Fruit fly (Drosophila melanogaster): ENCODE results near the gene CG32462.

CG32462 gene

DNA sequence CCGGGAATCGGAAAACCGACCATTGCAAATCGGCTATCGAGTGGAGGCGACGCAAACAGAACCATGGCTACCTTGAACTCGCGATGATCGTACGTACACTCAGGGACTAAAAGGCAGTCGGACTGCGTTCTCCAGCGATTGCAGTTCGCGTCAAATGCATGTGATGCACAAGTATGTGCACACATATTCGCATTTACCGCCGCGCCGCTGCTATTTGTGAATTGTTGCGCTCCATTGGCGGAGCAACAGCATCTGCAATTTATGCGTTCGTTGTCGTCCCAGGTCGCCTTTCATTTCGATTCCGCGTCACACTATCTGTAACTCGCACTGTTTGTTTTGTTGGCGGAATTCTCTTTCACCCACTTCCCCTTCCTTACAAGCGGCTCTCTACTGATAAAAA lies 33.1 kb downstream of the CG32462 start (continued):
- TF ChIP-seq Lpt (GFP tag; optimal IDR thresholded peaks at IDR 0.05) (no peak), vri (GFP tag; optimal IDR thresholded peaks at IDR 0.05) (no peak), fd59A (GFP tag; optimal IDR thresholded peaks at IDR 0.05) (no peak), Ets21C (GFP tag; optimal IDR thresholded peaks at IDR 0.05) (no peak), CG32006 (GFP tag; optimal IDR thresholded peaks at IDR 0.05) (no peak), CG11762 (GFP tag; optimal IDR thresholded peaks at IDR 0.05; ENCODE audit: insufficient read depth) (no peak), CG8632 (GFP tag; optimal IDR thresholded peaks at IDR 0.05) (no peak), Sox15 (GFP tag; optimal IDR thresholded peaks at IDR 0.05) (no peak), Hr39 (GFP tag; optimal IDR thresholded peaks at IDR 0.05) (no peak), ss (GFP tag; optimal IDR thresholded peaks at IDR 0.05) (peak; percentile 18 to 23), CG10631 (GFP tag; optimal IDR thresholded peaks at IDR 0.05) (no peak), CG34406 (GFP tag; optimal IDR thresholded peaks at IDR 0.05) (no peak), CG7368 (GFP tag; optimal IDR thresholded peaks at IDR 0.05) (no peak), Met (GFP tag; optimal IDR thresholded peaks at IDR 0.05) (no peak), pdm3 (GFP tag; optimal IDR thresholded peaks at IDR 0.05) (no peak), CG15336 (GFP tag; IDR thresholded peaks at IDR 0.05) (no peak), salr (GFP tag; optimal IDR thresholded peaks at IDR 0.05) (no peak), CG3919 (GFP tag; optimal IDR thresholded peaks at IDR 0.05) (no peak), CG6854 (GFP tag; optimal IDR thresholded peaks at IDR 0.05) (no peak)
